Fruit fly (Drosophila melanogaster): Measurements from ENCODE around the gene Dred.

dm6 chr3L:19560005-19560694 lies 16.1 kb upstream of the Dred start:
- TF ChIP-seq fd59A (GFP tag; optimal IDR thresholded peaks at IDR 0.05): no peak
- no peak for TF ChIP-seq CG15336 (GFP tag; IDR thresholded peaks at IDR 0.05)
- no peak for TF ChIP-seq Blimp-1 (GFP tag; optimal IDR thresholded peaks at IDR 0.05)
- TF ChIP-seq CG1621 (tag; optimal IDR thresholded peaks at IDR 0.05): no peak

Data from whole organism, prepupa.